Fruit fly (Drosophila melanogaster) whole organism, embryonic: ENCODE measurements around the gene CG2224.

Source experiments
- Atf3 ChIP-seq: fragments of 200-800 bp; sonication (Bioruptor generic); optimal IDR thresholded peaks from 3 replicates; lab custom pipeline; 2016; ENCODE audit warnings: missing biosample characterization, missing genetic modification characterization
- B-H1 ChIP-seq: fragments of 200-800 bp; sonication (Bioruptor generic); IDR thresholded peaks from 3 replicates; pipeline ENCODE4 v1.3.6; 2022; ENCODE audit warnings: missing biosample characterization, missing genetic modification characterization
- Blimp-1 ChIP-seq: fragments of 200-800 bp; sonication (Bioruptor generic); optimal IDR thresholded peaks from 3 replicates; lab custom pipeline; 2018; ENCODE audit warnings: missing biosample characterization, missing genetic modification characterization, mild to moderate bottlenecking, moderate library complexity, missing genetic modification reagents
- CG10462 ChIP-seq: fragments of 200-800 bp; sonication (Bioruptor generic); optimal IDR thresholded peaks from 2 replicates; lab custom pipeline; 2016; ENCODE audit warnings: missing biosample characterization, missing genetic modification characterization
- CG10959 ChIP-seq: fragments of 200-800 bp; sonication (Bioruptor generic); IDR thresholded peaks from 2 replicates; pipeline ENCODE4 v1.3.6; 2022; ENCODE audit warnings: missing biosample characterization, missing genetic modification characterization
- CG11247 ChIP-seq: fragments of 200-800 bp; sonication (Bioruptor generic); IDR thresholded peaks from 2 replicates; pipeline ENCODE4 v1.3.6; 2022; ENCODE audit warnings: missing biosample characterization, missing genetic modification characterization
- CG11695 ChIP-seq: fragments of 200-800 bp; sonication (Bioruptor generic); IDR thresholded peaks from 3 replicates; pipeline ENCODE4 v1.3.6; 2022; ENCODE audit warnings: missing biosample characterization, missing genetic modification characterization
- CG1603 ChIP-seq: fragments of 200-800 bp; sonication (Bioruptor generic); optimal IDR thresholded peaks from 2 replicates; lab custom pipeline; 2019; ENCODE audit warnings: missing biosample characterization, mild to moderate bottlenecking, missing genetic modification characterization, moderate library complexity
- CG1647 ChIP-seq: fragments of 200-800 bp; sonication (Bioruptor generic); optimal IDR thresholded peaks from 3 replicates; lab custom pipeline; 2016; ENCODE audit warnings: missing biosample characterization, missing genetic modification characterization
- CG16813 ChIP-seq: fragments of 200-800 bp; sonication (Bioruptor generic); IDR thresholded peaks from 3 replicates; pipeline ENCODE4 v1.3.6; 2022; ENCODE audit warnings: missing biosample characterization, missing genetic modification characterization; ENCODE audit not compliant: partially characterized antibody
- CG17361 ChIP-seq: fragments of 200-800 bp; sonication (Bioruptor generic); IDR thresholded peaks from 3 replicates; pipeline ENCODE4 v1.3.6; 2022; ENCODE audit warnings: missing biosample characterization, missing genetic modification characterization
- CG18011 ChIP-seq: fragments of 200-800 bp; sonication (Bioruptor generic); optimal IDR thresholded peaks from 2 replicates; lab custom pipeline; 2017; ENCODE audit warnings: missing biosample characterization, missing genetic modification characterization, mild to moderate bottlenecking, moderate library complexity, missing genotype
- CG18262 ChIP-seq: fragments of 200-800 bp; optimal IDR thresholded peaks from 3 replicates; lab custom pipeline; 2019; ENCODE audit warnings: missing biosample characterization, mild to moderate bottlenecking, missing genetic modification characterization, moderate library complexity
- CG2712 ChIP-seq: fragments of 200-800 bp; optimal IDR thresholded peaks from 3 replicates; lab custom pipeline; 2019; ENCODE audit warnings: missing biosample characterization, mild to moderate bottlenecking, missing genetic modification characterization, moderate library complexity
- CG30403 ChIP-seq: fragments of 200-800 bp; sonication (Bioruptor generic); optimal IDR thresholded peaks from 3 replicates; lab custom pipeline; 2016; ENCODE audit warnings: missing biosample characterization, missing genetic modification characterization
- CG32532 ChIP-seq: fragments of 200-800 bp; sonication (Bioruptor generic); IDR thresholded peaks from 2 replicates; pipeline ENCODE4 v1.3.6; 2022; ENCODE audit warnings: missing biosample characterization, missing genetic modification characterization
- CG32767 ChIP-seq: fragments of 200-800 bp; sonication (Bioruptor generic); IDR thresholded peaks from 2 replicates; pipeline ENCODE4 v1.3.6; 2022; ENCODE audit warnings: missing biosample characterization, missing genetic modification characterization
- CG3407 ChIP-seq: fragments of 200-800 bp; sonication (Bioruptor generic); optimal IDR thresholded peaks from 2 replicates; lab custom pipeline; 2018; ENCODE audit warnings: missing biosample characterization, mild to moderate bottlenecking, missing genetic modification characterization
- CG34224 ChIP-seq: fragments of 200-800 bp; sonication (Bioruptor generic); IDR thresholded peaks from 3 replicates; pipeline ENCODE4 v1.3.6; 2022; ENCODE audit warnings: missing biosample characterization, missing genetic modification characterization; ENCODE audit not compliant: partially characterized antibody
- CG34376 ChIP-seq: fragments of 200-800 bp; sonication (Bioruptor generic); optimal IDR thresholded peaks from 2 replicates; lab custom pipeline; 2018; ENCODE audit warnings: missing biosample characterization, mild to moderate bottlenecking, missing genetic modification characterization
- CG4424 ChIP-seq: fragments of 200-800 bp; sonication (Bioruptor generic); optimal IDR thresholded peaks from 3 replicates; lab custom pipeline; 2016; ENCODE audit warnings: missing biosample characterization, missing genetic modification characterization
- CG8359 ChIP-seq: fragments of 200-800 bp; sonication (Bioruptor generic); optimal IDR thresholded peaks from 2 replicates; lab custom pipeline; 2017; ENCODE audit warnings: missing biosample characterization, mild to moderate bottlenecking, missing genetic modification characterization, borderline replicate concordance
- CG8388 ChIP-seq: fragments of 200-800 bp; sonication (Bioruptor generic); optimal IDR thresholded peaks from 2 replicates; lab custom pipeline; 2019; ENCODE audit warnings: missing biosample characterization, mild to moderate bottlenecking, missing genetic modification characterization, moderate library complexity
- CG9797 ChIP-seq: fragments of 200-800 bp; sonication (Bioruptor generic); optimal IDR thresholded peaks from 3 replicates; lab custom pipeline; 2018; ENCODE audit warnings: missing biosample characterization, mild to moderate bottlenecking, missing genetic modification characterization
- D19A ChIP-seq: fragments of 200-800 bp; optimal IDR thresholded peaks from 3 replicates; lab custom pipeline; 2019; ENCODE audit warnings: missing biosample characterization, mild to moderate bottlenecking, missing genetic modification characterization, moderate library complexity
- Dfd ChIP-seq, 2 experiments: fragments of >200 bp; optimal IDR thresholded peaks; 2 replicates each; lab custom pipeline; 2017; ENCODE audit warnings: missing biosample characterization in 2 of 2, missing genetic modification characterization in 2 of 2
- Doc2 ChIP-seq: fragments of 200-800 bp; sonication (Bioruptor generic); IDR thresholded peaks from 2 replicates; pipeline ENCODE4 v1.3.6; 2022; ENCODE audit warnings: missing biosample characterization, missing genetic modification characterization
- Ets97D ChIP-seq: fragments of 200-800 bp; sonication (Bioruptor generic); optimal IDR thresholded peaks from 3 replicates; lab custom pipeline; 2016; ENCODE audit warnings: missing biosample characterization, missing genetic modification characterization
- H2.0 ChIP-seq: fragments of 200-800 bp; sonication (Bioruptor generic); IDR thresholded peaks from 2 replicates; pipeline ENCODE4 v1.3.6; 2022; ENCODE audit warnings: missing biosample characterization, missing genetic modification characterization
- HLH4C ChIP-seq: fragments of 200-800 bp; sonication (Bioruptor generic); IDR thresholded peaks from 3 replicates; pipeline ENCODE4 v1.3.6; 2022; ENCODE audit warnings: missing biosample characterization, missing genetic modification characterization; ENCODE audit not compliant: partially characterized antibody
- MBD-R2 ChIP-seq: fragments of 200-800 bp; sonication (Bioruptor generic); IDR thresholded peaks from 2 replicates; pipeline ENCODE4 v1.3.6; 2022; ENCODE audit warnings: missing biosample characterization, missing genetic modification characterization
- Max ChIP-seq: fragments of 200-800 bp; sonication (Bioruptor generic); optimal IDR thresholded peaks from 2 replicates; lab custom pipeline; 2016; ENCODE audit warnings: missing biosample characterization, mild to moderate bottlenecking, missing genetic modification characterization
- Mes4 ChIP-seq: fragments of 200-800 bp; sonication (Bioruptor generic); optimal IDR thresholded peaks from 2 replicates; lab custom pipeline; 2016; ENCODE audit warnings: missing biosample characterization, missing genetic modification characterization
- Mrtf ChIP-seq: fragments of 200-800 bp; sonication (Bioruptor generic); IDR thresholded peaks from 3 replicates; pipeline ENCODE4 v1.3.6; 2022; ENCODE audit warnings: missing biosample characterization, missing genetic modification characterization
- Sin3A ChIP-seq: fragments of >200 bp; optimal IDR thresholded peaks from 2 replicates; lab custom pipeline; 2018
- Sry-δ ChIP-seq: fragments of 200-800 bp; sonication (Bioruptor generic); optimal IDR thresholded peaks from 2 replicates; lab custom pipeline; 2016; ENCODE audit warnings: missing biosample characterization, missing genetic modification characterization
- ara ChIP-seq: fragments of 200-800 bp; sonication (Bioruptor generic); IDR thresholded peaks from 2 replicates; pipeline ENCODE4 v1.3.6; 2022; ENCODE audit warnings: missing biosample characterization, missing genetic modification characterization
- ato ChIP-seq: fragments of 200-800 bp; sonication (Bioruptor generic); IDR thresholded peaks from 2 replicates; pipeline ENCODE4 v1.3.6; 2022; ENCODE audit warnings: missing biosample characterization, missing genetic modification characterization; ENCODE audit not compliant: partially characterized antibody
- az2 ChIP-seq: fragments of 200-800 bp; sonication (Bioruptor generic); optimal IDR thresholded peaks from 3 replicates; lab custom pipeline; 2016; ENCODE audit warnings: missing biosample characterization, missing genetic modification characterization
- cg ChIP-seq: fragments of 200-800 bp; sonication (Bioruptor generic); optimal IDR thresholded peaks from 3 replicates; lab custom pipeline; 2019; ENCODE audit warnings: missing biosample characterization, mild to moderate bottlenecking, missing genetic modification characterization, moderate library complexity
- ci ChIP-seq: fragments of 200-800 bp; sonication (Bioruptor generic); IDR thresholded peaks from 3 replicates; pipeline ENCODE4 v1.3.6; 2022; ENCODE audit warnings: missing biosample characterization, missing genetic modification characterization
- disco-r ChIP-seq: fragments of 200-800 bp; sonication (Bioruptor generic); optimal IDR thresholded peaks from 2 replicates; lab custom pipeline; 2016; ENCODE audit warnings: missing biosample characterization, missing genetic modification characterization
- kay ChIP-seq: fragments of 200-800 bp; sonication (Bioruptor generic); optimal IDR thresholded peaks from 2 replicates; lab custom pipeline; 2016; ENCODE audit warnings: missing biosample characterization, missing genetic modification characterization
- org-1 ChIP-seq: fragments of 200-800 bp; sonication (Bioruptor generic); optimal IDR thresholded peaks from 2 replicates; lab custom pipeline; 2017; ENCODE audit warnings: missing biosample characterization, missing genetic modification characterization
- pho ChIP-seq: fragments of 200-800 bp; sonication (Bioruptor generic); optimal IDR thresholded peaks from 2 replicates; lab custom pipeline; 2016; ENCODE audit warnings: missing biosample characterization, missing genetic modification characterization
- scrt ChIP-seq: fragments of 200-800 bp; sonication (Bioruptor generic); optimal IDR thresholded peaks from 2 replicates; lab custom pipeline; 2018; ENCODE audit warnings: missing biosample characterization, mild to moderate bottlenecking, missing genetic modification characterization, moderate library complexity
- stc ChIP-seq: fragments of 200-800 bp; sonication (Bioruptor generic); IDR thresholded peaks from 2 replicates; pipeline ENCODE4 v1.3.6; 2022; ENCODE audit warnings: missing biosample characterization, missing genetic modification characterization
- tgo ChIP-seq: fragments of 200-800 bp; sonication (Bioruptor generic); IDR thresholded peaks from 3 replicates; pipeline ENCODE4 v1.3.6; 2022; ENCODE audit warnings: missing biosample characterization, missing genetic modification characterization
- tna ChIP-seq: fragments of 200-800 bp; sonication (Bioruptor generic); IDR thresholded peaks from 2 replicates; pipeline ENCODE4 v1.3.6; 2022; ENCODE audit warnings: missing biosample characterization, missing genetic modification characterization; ENCODE audit not compliant: partially characterized antibody
- tup ChIP-seq: fragments of 200-800 bp; sonication (Bioruptor generic); optimal IDR thresholded peaks from 2 replicates; lab custom pipeline; 2016; ENCODE audit warnings: missing biosample characterization, mild to moderate bottlenecking, missing genetic modification characterization, moderate library complexity
- twi ChIP-seq: fragments of 200-800 bp; optimal IDR thresholded peaks from 2 replicates; lab custom pipeline; 2019; ENCODE audit warnings: missing biosample characterization, mild to moderate bottlenecking, missing genetic modification characterization, moderate library complexity
- zfh1 ChIP-seq: fragments of 200-800 bp; sonication (Bioruptor generic); IDR thresholded peaks from 3 replicates; pipeline ENCODE4 v1.3.6; 2022; ENCODE audit warnings: missing biosample characterization, missing genetic modification characterization

The CG2224 gene

dm6 chr3R:30423695-30424094, 35.4 kb downstream of the CG2224 start, which contains the start of the genes CG15535 and mRpS18C (continued):
- TF ChIP-seq Sin3A (lab: Kevin White, UChicago) (peak; percentile 0), H2.0 (no peak), az2 (GFP tag; lab: Kevin White, UChicago) (no peak), Blimp-1 (GFP tag; lab: Kevin White, UChicago) (no peak), CG9797 (GFP tag; lab: Kevin White, UChicago) (peak; percentile 21), Mes4 (no peak), CG34224 (GFP tag; lab: Robert Waterston, UW) (peak; percentile 84), org-1 (no peak), tgo (GFP tag; lab: Robert Waterston, UW) (no peak), CG16813 (GFP tag; lab: Robert Waterston, UW) (peak; percentile 76), CG30403 (no peak), ara (GFP tag; lab: Robert Waterston, UW) (no peak), CG2712 (tag; lab: Kevin White, UChicago) (peak; percentile 23), CG32767 (GFP tag; lab: Robert Waterston, UW) (peak; percentile 53; the same call in 1 of the 2 replicates), Sry-δ (GFP tag; lab: Kevin White, UChicago) (peak; percentile 56), ato (GFP tag; lab: Robert Waterston, UW) (peak; percentile 80), B-H1 (GFP tag; lab: Robert Waterston, UW) (no peak), Mrtf (GFP tag; lab: Robert Waterston, UW) (no peak), twi (tag; lab: Kevin White, UChicago) (peak; percentile 11), Dfd (GFP tag; optimal IDR thresholded peaks at IDR 0.05; lab: Kevin White, UChicago) (no peak), Doc2 (no peak), Atf3 (GFP tag; lab: Kevin White, UChicago) (no peak), CG1603 (tag; lab: Kevin White, UChicago) (peak; percentile 42), scrt (GFP tag; lab: Kevin White, UChicago) (no peak), CG17361 (GFP tag; lab: Robert Waterston, UW) (no peak), tna (peak; percentile 64), kay (no peak), CG32532 (GFP tag; lab: Robert Waterston, UW) (no peak), CG4424 (no peak), Max (GFP tag; lab: Kevin White, UChicago) (peak; percentile 13), HLH4C (GFP tag; lab: Robert Waterston, UW) (peak; percentile 81), CG10462 (no peak), zfh1 (GFP tag; lab: Robert Waterston, UW) (no peak), pho (GFP tag; lab: Kevin White, UChicago) (no peak), D19A (tag; lab: Kevin White, UChicago) (no peak), CG18262 (tag; lab: Kevin White, UChicago) (no peak), MBD-R2 (peak; percentile 94), CG11247 (GFP tag; lab: Robert Waterston, UW) (no peak), stc (GFP tag; lab: Robert Waterston, UW) (no peak), disco-r (GFP tag; lab: Kevin White, UChicago) (no peak), ci (GFP tag; lab: Robert Waterston, UW) (peak; percentile 5; the same call in 1 of the 3 replicates), CG3407 (GFP tag; lab: Kevin White, UChicago) (no peak), CG8359 (no peak), CG18011 (GFP tag; lab: Kevin White, UChicago) (no peak), CG11695 (GFP tag; lab: Robert Waterston, UW) (no peak), tup (no peak), cg (GFP tag; lab: Kevin White, UChicago) (no peak), CG8388 (GFP tag; lab: Kevin White, UChicago) (no peak), CG34376 (GFP tag; lab: Kevin White, UChicago) (peak; percentile 19), CG1647 (no peak), Ets97D (peak; percentile 49), CG10959 (GFP tag; lab: Robert Waterston, UW) (no peak)
